Worm (Caenorhabditis elegans) whole organism, young adult: ENCODE results near the gene C18D4.12.

Source experiments
- D2030.7 ChIP-seq: fragments of 200-800 bp; sonication (Bioruptor generic); IDR thresholded peaks from 2 replicates; pipeline ENCODE4 v1.3.6; 2022; ENCODE audit warnings: missing genetic modification reagents, missing genetic modification characterization, missing compliant biosample characterization
- F33H1.4 ChIP-seq: fragments of 200-800 bp; sonication (Bioruptor generic); IDR thresholded peaks from 2 replicates; pipeline ENCODE4 v1.3.6; 2022; ENCODE audit warnings: missing genetic modification reagents, missing genetic modification characterization, missing compliant biosample characterization
- F52B5.7 ChIP-seq: sonication (generic microtip); optimal IDR thresholded peaks from 2 replicates; lab custom pipeline; 2016; ENCODE audit warnings: mild to moderate bottlenecking, missing genetic modification characterization, missing compliant biosample characterization
- F57A8.1 ChIP-seq: fragments of 200-800 bp; sonication (Bioruptor generic); optimal IDR thresholded peaks from 2 replicates; lab custom pipeline; 2018; ENCODE audit warnings: mild to moderate bottlenecking, missing genetic modification characterization, moderate library complexity, missing compliant biosample characterization
- Y53G8AR.9 ChIP-seq: fragments of 200-800 bp; sonication (Bioruptor generic); conservative IDR thresholded peaks from 2 replicates; pipeline ENCODE4 v1.3.6; 2022; ENCODE audit warnings: missing genetic modification reagents, missing genetic modification characterization, missing compliant biosample characterization
- Y67H2A.10 ChIP-seq: fragments of 200-800 bp; sonication (Bioruptor generic); conservative IDR thresholded peaks from 2 replicates; pipeline ENCODE4 v1.3.6; 2022; ENCODE audit warnings: missing genetic modification reagents, missing genetic modification characterization, missing compliant biosample characterization
- aptf-2 ChIP-seq: fragments of 200-800 bp; sonication (Bioruptor generic); conservative IDR thresholded peaks from 2 replicates; pipeline ENCODE4 v1.3.6; 2022; ENCODE audit warnings: missing genetic modification reagents, missing genetic modification characterization, missing compliant biosample characterization
- bed-2 ChIP-seq: fragments of 200-800 bp; sonication (Bioruptor generic); IDR thresholded peaks from 2 replicates; pipeline ENCODE4 v1.3.6; 2022; ENCODE audit warnings: missing genetic modification reagents, missing genetic modification characterization, missing compliant biosample characterization
- ccch-3 ChIP-seq: fragments of 200-800 bp; sonication (Bioruptor generic); optimal IDR thresholded peaks from 2 replicates; lab custom pipeline; 2018; ENCODE audit warnings: mild to moderate bottlenecking, missing genetic modification characterization, missing compliant biosample characterization
- cebp-1 ChIP-seq, 2 experiments: fragments of 200-800 bp in 1 of 2; sonication (Bioruptor generic) in 1 of 2; sonication (generic microtip) in 1 of 2; IDR thresholded peaks in 1 of 2; optimal IDR thresholded peaks in 1 of 2; 2 replicates each; pipeline versions ENCODE4 v1.3.6 to Lab custom; 2017 to 2022; ENCODE audit warnings: missing compliant biosample characterization in 2 of 2, missing genetic modification characterization in 2 of 2, mild to moderate bottlenecking in 1 of 2, missing genetic modification reagents in 1 of 2, moderate library complexity in 1 of 2
- ceh-91 ChIP-seq: fragments of 200-800 bp; sonication (Bioruptor generic); IDR thresholded peaks from 2 replicates; pipeline ENCODE4 v1.3.6; 2022; ENCODE audit warnings: missing genetic modification reagents, missing genetic modification characterization, missing compliant biosample characterization
- die-1 ChIP-seq: sonication (generic microtip); optimal IDR thresholded peaks from 2 replicates; lab custom pipeline; 2016; ENCODE audit warnings: missing genotype, mild to moderate bottlenecking, missing genetic modification characterization, missing compliant biosample characterization
- dox-1 ChIP-seq: fragments of 200-800 bp; sonication (Bioruptor generic); IDR thresholded peaks from 2 replicates; pipeline ENCODE4 v1.3.6; 2022; ENCODE audit warnings: missing genetic modification reagents, missing genetic modification characterization, missing compliant biosample characterization
- dpff-1 ChIP-seq: sonication (generic microtip); optimal IDR thresholded peaks from 2 replicates; lab custom pipeline; 2017; ENCODE audit warnings: mild to moderate bottlenecking, missing genetic modification characterization, missing compliant biosample characterization
- efl-1 ChIP-seq: fragments of 150-350 bp; optimal IDR thresholded peaks from 2 replicates; lab custom pipeline; 2014; ENCODE audit warnings: missing biosample characterization, missing genetic modification reagents, missing genetic modification characterization
- gei-17 ChIP-seq: fragments of 200-800 bp; sonication (Bioruptor generic); optimal IDR thresholded peaks from 2 replicates; lab custom pipeline; 2018; ENCODE audit warnings: mild to moderate bottlenecking, missing genetic modification characterization, missing compliant biosample characterization
- hmg-1.2 ChIP-seq: fragments of 200-800 bp; sonication (Bioruptor generic); IDR thresholded peaks from 2 replicates; pipeline ENCODE4 v1.3.6; 2022; ENCODE audit warnings: missing genetic modification reagents, missing genetic modification characterization, missing compliant biosample characterization
- lag-1 ChIP-seq: fragments of 200-800 bp; sonication (Bioruptor generic); IDR thresholded peaks from 2 replicates; pipeline ENCODE4 v1.3.6; 2022; ENCODE audit warnings: missing genetic modification reagents, missing genetic modification characterization, missing compliant biosample characterization
- lin-35 ChIP-seq, 3 experiments: fragments of 150-350 bp in 2 of 3; sonication (generic microtip) in 1 of 3; optimal IDR thresholded peaks; 2 replicates each; lab custom pipeline; 2014 to 2018; ENCODE audit warnings: missing biosample characterization in 3 of 3, missing genetic modification characterization in 3 of 3, missing genetic modification reagents in 3 of 3
- mcd-1 ChIP-seq: fragments of 200-800 bp; sonication (Bioruptor generic); IDR thresholded peaks from 2 replicates; pipeline ENCODE4 v1.3.6; 2022; ENCODE audit warnings: missing genetic modification reagents, missing genetic modification characterization, missing compliant biosample characterization
- nfya-1 ChIP-seq: sonication (generic microtip); optimal IDR thresholded peaks from 2 replicates; lab custom pipeline; 2017; ENCODE audit warnings: antibody characterized with exemption, missing compliant biosample characterization, missing genetic modification characterization, borderline replicate concordance; ENCODE audit not compliant: insufficient read depth
- nfya-2 ChIP-seq: fragments of 200-800 bp; sonication (Bioruptor generic); IDR thresholded peaks from 2 replicates; pipeline ENCODE4 v1.3.6; 2022; ENCODE audit warnings: missing genetic modification reagents, missing genetic modification characterization, missing compliant biosample characterization
- nfyb-1 ChIP-seq: fragments of 200-800 bp; sonication (Bioruptor generic); IDR thresholded peaks from 2 replicates; pipeline ENCODE4 v1.3.6; 2022; ENCODE audit warnings: missing genetic modification reagents, missing genetic modification characterization, missing compliant biosample characterization
- nhr-120 ChIP-seq: fragments of 200-800 bp; sonication (Bioruptor generic); IDR thresholded peaks from 2 replicates; pipeline ENCODE4 v1.3.6; 2022; ENCODE audit warnings: missing genetic modification characterization, missing compliant biosample characterization
- nhr-179 ChIP-seq: sonication (generic microtip); optimal IDR thresholded peaks from 2 replicates; lab custom pipeline; 2016; ENCODE audit warnings: mild to moderate bottlenecking, missing genetic modification characterization, missing compliant biosample characterization
- nhr-80 ChIP-seq: sonication (generic microtip); optimal IDR thresholded peaks from 2 replicates; lab custom pipeline; 2016; ENCODE audit warnings: missing genetic modification characterization, missing compliant biosample characterization
- rpc-1 ChIP-seq, 2 experiments: fragments of 150-350 bp in 1 of 2; sonication (generic microtip) in 1 of 2; optimal IDR thresholded peaks; 2 replicates each; lab custom pipeline; 2014 to 2018; ENCODE audit warnings: missing biosample characterization in 1 of 2, missing genetic modification characterization in 1 of 2, missing genetic modification reagents in 1 of 2, missing genotype in 1 of 2
- snpc-4 ChIP-seq, 5 experiments: fragments of 150-350 bp in 1 of 5; sonication (generic microtip) in 4 of 5; optimal IDR thresholded peaks; 2 replicates each; lab custom pipeline; 2014 to 2018; ENCODE audit warnings: missing genetic modification characterization in 5 of 5, missing biosample characterization in 3 of 5, antibody characterized with exemption in 2 of 5, mild to moderate bottlenecking in 2 of 5, missing compliant biosample characterization in 2 of 5, missing genotype in 2 of 5, moderate library complexity in 2 of 5, missing genetic modification reagents in 1 of 5
- somi-1 ChIP-seq: fragments of 200-800 bp; sonication (Bioruptor generic); optimal IDR thresholded peaks from 2 replicates; lab custom pipeline; 2018; ENCODE audit warnings: mild to moderate bottlenecking, missing genetic modification characterization, missing compliant biosample characterization
- sptf-2 ChIP-seq: fragments of 200-800 bp; sonication (Bioruptor generic); optimal IDR thresholded peaks from 2 replicates; lab custom pipeline; 2018; ENCODE audit warnings: mild to moderate bottlenecking, missing genetic modification characterization, missing compliant biosample characterization
- xnd-1 ChIP-seq: sonication (generic microtip); optimal IDR thresholded peaks from 2 replicates; lab custom pipeline; 2016; ENCODE audit warnings: missing genotype, missing genetic modification reagents, missing genetic modification characterization, missing compliant biosample characterization
- ztf-18 ChIP-seq: sonication (generic microtip); optimal IDR thresholded peaks from 2 replicates; lab custom pipeline; 2016; ENCODE audit warnings: missing genotype, mild to moderate bottlenecking, missing genetic modification characterization, missing compliant biosample characterization
- ztf-3 ChIP-seq: fragments of 200-800 bp; sonication (Bioruptor generic); optimal IDR thresholded peaks from 2 replicates; lab custom pipeline; 2018; ENCODE audit warnings: mild to moderate bottlenecking, missing genetic modification characterization, missing compliant biosample characterization
- ztf-6 ChIP-seq: fragments of 200-800 bp; sonication (Bioruptor generic); IDR thresholded peaks from 2 replicates; pipeline ENCODE4 v1.3.6; 2022; ENCODE audit warnings: missing genetic modification reagents, missing genetic modification characterization, missing compliant biosample characterization

Gene C18D4.12

DNA sequence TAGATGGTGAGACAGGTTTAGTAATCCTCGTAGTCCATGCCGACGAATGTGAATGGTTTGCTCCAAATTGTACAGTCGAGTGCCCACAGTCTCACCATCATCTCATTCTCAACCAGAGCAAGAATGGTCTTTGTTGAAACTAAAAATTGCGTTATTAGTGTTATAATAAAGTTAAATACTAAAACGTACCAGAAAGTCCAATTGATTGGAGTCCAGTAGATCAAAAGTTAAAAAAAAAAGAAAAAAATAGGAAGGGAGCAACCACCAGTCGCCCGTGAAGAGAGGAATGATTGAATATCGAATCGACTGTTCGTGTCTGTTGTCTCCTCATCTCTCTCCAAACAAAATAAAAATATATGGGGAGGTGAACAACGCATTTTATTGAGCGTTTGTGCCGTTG is at the start of gene C18D4.12:
TSS of gene C18D4.12 (minus strand) at position 101 of the 400 bp plus-strand sequence.
- no peak for TF ChIP-seq die-1 (tag; lab: Kevin White, UChicago)
- no peak for TF ChIP-seq somi-1 (GFP tag; lab: Kevin White, UChicago)
- TF ChIP-seq D2030.7 (GFP tag; lab: Robert Waterston, UW) = no peak
- TF ChIP-seq F57A8.1 = no peak
- TF ChIP-seq nhr-80 = no peak
- no peak for TF ChIP-seq ztf-6 (GFP tag; lab: Robert Waterston, UW)
- no peak for TF ChIP-seq lag-1 (GFP tag; lab: Robert Waterston, UW)
- TF ChIP-seq nfya-2 = no peak
- TF ChIP-seq nfya-1 = no peak
- no peak for TF ChIP-seq rpc-1 (optimal IDR thresholded peaks at IDR 0.05; lab: Kevin White, UChicago)
- TF ChIP-seq rpc-1 (tag; optimal IDR thresholded peaks at IDR 0.05; lab: Kevin White, UChicago) = no peak
- no peak for TF ChIP-seq Y53G8AR.9 (GFP tag; lab: Robert Waterston, UW)
- no peak for TF ChIP-seq efl-1
- no peak for TF ChIP-seq nfyb-1 (GFP tag; lab: Robert Waterston, UW)
- TF ChIP-seq sptf-2 (GFP tag; lab: Kevin White, UChicago) = no peak
- no peak for TF ChIP-seq ztf-18 (tag; lab: Kevin White, UChicago)
- no peak for TF ChIP-seq lin-35 (GFP tag; optimal IDR thresholded peaks at IDR 0.05; lab: Kevin White, UChicago)
- TF ChIP-seq Y67H2A.10 = no peak
- TF ChIP-seq, all 124 proteins: peak for 0

DNA sequence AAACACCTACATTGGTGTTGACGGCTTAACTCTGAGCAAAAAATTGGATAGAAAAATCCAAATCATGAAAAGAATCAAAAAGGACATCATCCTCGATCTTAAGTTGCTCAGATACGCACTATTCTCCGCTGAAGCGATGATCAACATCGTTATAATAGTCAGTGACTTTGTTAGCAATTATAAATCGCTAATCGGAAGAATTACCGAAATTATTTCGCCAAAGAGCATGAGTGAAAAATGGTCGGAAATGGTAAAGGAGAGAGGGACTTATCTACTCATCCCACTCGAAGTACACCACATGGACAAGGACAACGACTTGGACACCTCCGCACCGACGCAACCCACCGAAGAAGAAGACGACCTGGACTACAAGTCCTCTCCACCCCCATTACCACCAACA is 49.6 kb upstream of the C18D4.12 start:
- no peak for TF ChIP-seq F52B5.7 (tag; lab: Kevin White, UChicago)
- TF ChIP-seq nhr-120 (GFP tag; lab: Robert Waterston, UW) = no peak

DNA sequence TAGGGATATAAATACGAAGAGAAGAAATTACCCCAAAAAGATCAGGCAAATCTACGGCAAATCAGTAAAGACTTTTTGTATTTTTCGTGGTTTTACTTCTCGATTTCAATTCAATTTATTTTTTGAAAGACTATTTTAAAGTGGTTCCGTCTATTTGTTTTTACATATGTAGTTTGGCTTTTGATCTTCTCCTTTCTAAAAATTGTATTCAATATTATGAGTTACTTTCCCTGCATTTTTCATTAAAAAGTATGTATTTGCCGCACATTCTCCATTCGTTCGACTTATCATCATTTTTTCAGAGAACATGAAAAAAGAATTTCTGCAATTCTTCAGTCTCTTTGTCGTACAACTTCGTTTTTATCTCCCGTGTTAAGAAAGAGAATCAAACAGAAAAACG is 36.5 kb upstream of the C18D4.12 start, which contains the start of gene C38D9.2:
TSS of gene C38D9.2 (plus strand) at position 301 of the 400 bp plus-strand sequence.
- TF ChIP-seq hmg-1.2 (GFP tag; lab: Robert Waterston, UW) = no peak
- TF ChIP-seq ztf-3 (GFP tag; lab: Kevin White, UChicago) = no peak
- TF ChIP-seq ztf-18 (tag; lab: Kevin White, UChicago) = no peak
- TF ChIP-seq xnd-1 (tag; lab: Kevin White, UChicago) = no peak
- TF ChIP-seq ceh-91 (GFP tag; lab: Robert Waterston, UW) = no peak
- no peak for TF ChIP-seq dpff-1 (tag; lab: Kevin White, UChicago)
- TF ChIP-seq mcd-1 (GFP tag; lab: Robert Waterston, UW) = no peak
- no peak for TF ChIP-seq F33H1.4 (GFP tag; lab: Robert Waterston, UW)
- no peak for TF ChIP-seq nhr-179
- TF ChIP-seq bed-2 (GFP tag; lab: Robert Waterston, UW) = no peak
- no peak for TF ChIP-seq cebp-1 (GFP tag; IDR thresholded peaks at IDR 0.05; lab: Robert Waterston, UW)
- TF ChIP-seq cebp-1 (tag; optimal IDR thresholded peaks at IDR 0.05; lab: Kevin White, UChicago) = no peak
- TF ChIP-seq dox-1 (GFP tag; lab: Robert Waterston, UW) = no peak
- no peak for TF ChIP-seq die-1 (tag; lab: Kevin White, UChicago)
- TF ChIP-seq aptf-2 (GFP tag; lab: Robert Waterston, UW) = no peak
- no peak for TF ChIP-seq snpc-4 (GFP tag; optimal IDR thresholded peaks at IDR 0.05; lab: Kevin White, UChicago)
- TF ChIP-seq snpc-4 (tag; optimal IDR thresholded peaks at IDR 0.05; lab: Kevin White, UChicago) = no peak
- no peak for TF ChIP-seq ccch-3
- TF ChIP-seq gei-17 (GFP tag; lab: Kevin White, UChicago) = no peak
